Fruit fly (Drosophila melanogaster) whole organism, pupa: ENCODE data around the gene CG5181.

Experiments
- CG10348 ChIP-seq: fragments of 200-800 bp; sonication (Bioruptor generic); IDR thresholded peaks from 2 replicates; pipeline ENCODE4 v1.3.6; 2022; ENCODE audit warnings: missing biosample characterization, missing genetic modification characterization
- CG12605 ChIP-seq: fragments of 200-800 bp; sonication (Bioruptor generic); IDR thresholded peaks from 2 replicates; pipeline ENCODE4 v1.3.6; 2022; ENCODE audit warnings: missing biosample characterization, missing genetic modification characterization
- CG13204 ChIP-seq: fragments of 200-800 bp; sonication (Bioruptor generic); optimal IDR thresholded peaks from 2 replicates; lab custom pipeline; 2018; ENCODE audit warnings: missing biosample characterization, mild to moderate bottlenecking, missing genetic modification characterization, moderate library complexity
- CG15710 ChIP-seq: fragments of 200-800 bp; sonication (Bioruptor generic); optimal IDR thresholded peaks from 2 replicates; lab custom pipeline; 2018; ENCODE audit warnings: missing biosample characterization, mild to moderate bottlenecking, missing genetic modification characterization, moderate library complexity
- CG8159 ChIP-seq: fragments of 200-800 bp; sonication (Bioruptor generic); optimal IDR thresholded peaks from 3 replicates; lab custom pipeline; 2018; ENCODE audit warnings: missing biosample characterization, mild to moderate bottlenecking, missing genetic modification characterization, moderate library complexity
- CG9948 ChIP-seq: fragments of 200-800 bp; sonication (Bioruptor generic); optimal IDR thresholded peaks from 2 replicates; lab custom pipeline; 2018; ENCODE audit warnings: missing biosample characterization, mild to moderate bottlenecking, missing genetic modification characterization, moderate library complexity
- D1 ChIP-seq: fragments of 200-800 bp; sonication (Bioruptor generic); optimal IDR thresholded peaks from 2 replicates; lab custom pipeline; 2018; ENCODE audit warnings: missing biosample characterization, mild to moderate bottlenecking, missing genetic modification characterization, moderate library complexity
- EcR ChIP-seq: fragments of 200-800 bp; sonication (Bioruptor generic); optimal IDR thresholded peaks from 3 replicates; lab custom pipeline; 2019; ENCODE audit warnings: missing biosample characterization, missing genetic modification characterization, mild to moderate bottlenecking, moderate library complexity, missing genetic modification reagents
- fd96Ca ChIP-seq: fragments of 200-800 bp; sonication (Bioruptor generic); IDR thresholded peaks from 3 replicates; pipeline ENCODE4 v1.3.6; 2022; ENCODE audit warnings: missing biosample characterization, missing genetic modification characterization

dm6 chr2L:7442929-7443328 lies 33.3 kb upstream of the CG5181 start:
- TF ChIP-seq D1 (no peak), CG12605 (GFP tag; lab: Robert Waterston, UW) (no peak), fd96Ca (GFP tag; lab: Robert Waterston, UW) (no peak), CG10348 (GFP tag; lab: Robert Waterston, UW) (no peak), CG15710 (no peak), EcR (GFP tag; lab: Kevin White, UChicago) (no peak), CG8159 (no peak), CG9948 (no peak), CG13204 (GFP tag; lab: Kevin White, UChicago) (no peak)
